Fruit fly (Drosophila melanogaster) whole organism, embryonic: ENCODE results near the gene Hip1.
A peak's percentile ranks its signal among the peaks of the same experiment; 100 is the strongest.

Experiments
- CG10209 ChIP-seq: fragments of 200-800 bp; sonication (Bioruptor generic); optimal IDR thresholded peaks from 3 replicates; lab custom pipeline; 2017; ENCODE audit warnings: missing biosample characterization, mild to moderate bottlenecking, missing genetic modification characterization, missing genetic modification reagents
- CG10274 ChIP-seq: fragments of 200-800 bp; sonication (Bioruptor generic); optimal IDR thresholded peaks from 3 replicates; lab custom pipeline; 2017; ENCODE audit warnings: missing biosample characterization, mild to moderate bottlenecking, missing genetic modification characterization
- CG13296 ChIP-seq: fragments of 200-800 bp; sonication (Bioruptor generic); optimal IDR thresholded peaks from 3 replicates; lab custom pipeline; 2018; ENCODE audit warnings: missing biosample characterization, mild to moderate bottlenecking, missing genetic modification characterization
- CG13894 ChIP-seq: fragments of 200-800 bp; sonication (Bioruptor generic); optimal IDR thresholded peaks from 3 replicates; lab custom pipeline; 2018; ENCODE audit warnings: missing biosample characterization, mild to moderate bottlenecking, missing genetic modification characterization, moderate library complexity
- CG14667 ChIP-seq: fragments of 200-800 bp; sonication (Bioruptor generic); IDR thresholded peaks from 2 replicates; pipeline ENCODE4 v1.3.6; 2022; ENCODE audit warnings: missing biosample characterization, missing genetic modification characterization
- CG14710 ChIP-seq: fragments of 200-800 bp; sonication (Bioruptor generic); optimal IDR thresholded peaks from 3 replicates; lab custom pipeline; 2019; ENCODE audit warnings: missing biosample characterization, mild to moderate bottlenecking, missing genetic modification characterization, moderate library complexity
- CG15011 ChIP-seq: fragments of 200-800 bp; sonication (Bioruptor generic); optimal IDR thresholded peaks from 3 replicates; lab custom pipeline; 2018; ENCODE audit warnings: missing biosample characterization, mild to moderate bottlenecking, missing genetic modification characterization
- CG15073 ChIP-seq: fragments of 200-800 bp; sonication (Bioruptor generic); optimal IDR thresholded peaks from 2 replicates; lab custom pipeline; 2016; ENCODE audit warnings: missing biosample characterization, missing genetic modification characterization
- CG15514 ChIP-seq: fragments of 200-800 bp; sonication (Bioruptor generic); optimal IDR thresholded peaks from 3 replicates; lab custom pipeline; 2017; ENCODE audit warnings: missing biosample characterization, missing genetic modification characterization, mild to moderate bottlenecking, moderate library complexity, missing genetic modification reagents
- CG16863 ChIP-seq: fragments of 200-800 bp; sonication (Bioruptor generic); optimal IDR thresholded peaks from 3 replicates; lab custom pipeline; 2016; ENCODE audit warnings: missing biosample characterization, missing genetic modification characterization
- CG17359 ChIP-seq: fragments of 200-800 bp; sonication (Bioruptor generic); optimal IDR thresholded peaks from 3 replicates; lab custom pipeline; 2018; ENCODE audit warnings: missing biosample characterization, mild to moderate bottlenecking, missing genetic modification characterization, moderate library complexity
- CG17385 ChIP-seq: fragments of 200-800 bp; sonication (Bioruptor generic); optimal IDR thresholded peaks from 3 replicates; lab custom pipeline; 2018; ENCODE audit warnings: missing biosample characterization, mild to moderate bottlenecking, missing genetic modification characterization
- CG2875 ChIP-seq: fragments of 200-800 bp; sonication (Bioruptor generic); optimal IDR thresholded peaks from 2 replicates; lab custom pipeline; 2017; ENCODE audit warnings: missing biosample characterization, mild to moderate bottlenecking, missing genetic modification characterization, missing genetic modification reagents
- CG2889 ChIP-seq: fragments of 200-800 bp; sonication (Bioruptor generic); IDR thresholded peaks from 3 replicates; pipeline ENCODE4 v1.3.6; 2022; ENCODE audit warnings: missing biosample characterization, missing genetic modification characterization
- CG3407 ChIP-seq: fragments of 200-800 bp; sonication (Bioruptor generic); optimal IDR thresholded peaks from 2 replicates; lab custom pipeline; 2018; ENCODE audit warnings: missing biosample characterization, mild to moderate bottlenecking, missing genetic modification characterization
- CG4328 ChIP-seq: fragments of 200-800 bp; sonication (Bioruptor generic); optimal IDR thresholded peaks from 3 replicates; lab custom pipeline; 2017; ENCODE audit warnings: missing biosample characterization, missing genetic modification reagents, missing genetic modification characterization
- CG7556 ChIP-seq: fragments of 200-800 bp; sonication (Bioruptor generic); optimal IDR thresholded peaks from 2 replicates; lab custom pipeline; 2017; ENCODE audit warnings: missing biosample characterization, mild to moderate bottlenecking, missing genetic modification characterization
- CG7839 ChIP-seq: fragments of 200-800 bp; sonication (Bioruptor generic); optimal IDR thresholded peaks from 3 replicates; lab custom pipeline; 2018; ENCODE audit warnings: missing biosample characterization, mild to moderate bottlenecking, missing genetic modification characterization, moderate library complexity
- CG8924 ChIP-seq: fragments of 200-800 bp; optimal IDR thresholded peaks from 3 replicates; lab custom pipeline; 2019; ENCODE audit warnings: missing biosample characterization, mild to moderate bottlenecking, missing genetic modification characterization, moderate library complexity
- CG9437 ChIP-seq: fragments of 200-800 bp; sonication (Bioruptor generic); optimal IDR thresholded peaks from 2 replicates; lab custom pipeline; 2018; ENCODE audit warnings: missing biosample characterization, mild to moderate bottlenecking, missing genetic modification characterization
- CG9932 ChIP-seq: fragments of 200-800 bp; sonication (Bioruptor generic); IDR thresholded peaks from 2 replicates; pipeline ENCODE4 v1.3.6; 2022; ENCODE audit warnings: missing biosample characterization, missing genetic modification characterization
- D19A ChIP-seq: fragments of 200-800 bp; optimal IDR thresholded peaks from 3 replicates; lab custom pipeline; 2019; ENCODE audit warnings: missing biosample characterization, mild to moderate bottlenecking, missing genetic modification characterization, moderate library complexity
- Eip74EF ChIP-seq, 2 experiments: fragments of 200-800 bp in 1 of 2; fragments of >200 bp in 1 of 2; sonication (Bioruptor generic) in 1 of 2; optimal IDR thresholded peaks; 2 replicates each; lab custom pipeline; 2017 to 2019; ENCODE audit warnings: missing biosample characterization in 2 of 2, missing genetic modification characterization in 2 of 2, mild to moderate bottlenecking in 1 of 2, moderate library complexity in 1 of 2
- Hr3 ChIP-seq: fragments of 200-800 bp; sonication (Bioruptor generic); optimal IDR thresholded peaks from 3 replicates; lab custom pipeline; 2016; ENCODE audit warnings: missing biosample characterization, missing genetic modification characterization
- Lhr ChIP-seq: fragments of 200-800 bp; sonication (Bioruptor generic); optimal IDR thresholded peaks from 3 replicates; lab custom pipeline; 2017; ENCODE audit warnings: mild to moderate bottlenecking, missing biosample characterization, missing genetic modification reagents, missing genetic modification characterization
- Meics ChIP-seq: fragments of 200-800 bp; sonication (Bioruptor generic); optimal IDR thresholded peaks from 2 replicates; lab custom pipeline; 2017; ENCODE audit warnings: missing biosample characterization, mild to moderate bottlenecking, missing genetic modification characterization
- Opbp ChIP-seq: fragments of 200-800 bp; sonication (Bioruptor generic); IDR thresholded peaks from 3 replicates; pipeline ENCODE4 v1.3.6; 2022; ENCODE audit warnings: missing biosample characterization, missing genetic modification characterization; ENCODE audit not compliant: partially characterized antibody
- PHDP ChIP-seq: fragments of 200-800 bp; sonication (Bioruptor generic); optimal IDR thresholded peaks from 3 replicates; lab custom pipeline; 2018; ENCODE audit warnings: missing biosample characterization, mild to moderate bottlenecking, missing genetic modification characterization, moderate library complexity
- Pdp1 ChIP-seq, 2 experiments: fragments of 200-800 bp; sonication (Bioruptor generic); optimal IDR thresholded peaks; 3 replicates each; lab custom pipeline; 2016; ENCODE audit warnings: missing biosample characterization in 2 of 2, missing genetic modification characterization in 2 of 2, mild to moderate bottlenecking in 1 of 2, moderate library complexity in 1 of 2
- Xbp1 ChIP-seq: fragments of 200-800 bp; sonication (Bioruptor generic); optimal IDR thresholded peaks from 3 replicates; lab custom pipeline; 2016; ENCODE audit warnings: missing biosample characterization, mild to moderate bottlenecking, missing genetic modification characterization
- btn ChIP-seq: fragments of 200-800 bp; sonication (Bioruptor generic); optimal IDR thresholded peaks from 2 replicates; lab custom pipeline; 2016; ENCODE audit warnings: missing biosample characterization, missing genetic modification characterization
- caup ChIP-seq: fragments of 200-800 bp; sonication (Bioruptor generic); optimal IDR thresholded peaks from 3 replicates; lab custom pipeline; 2017; ENCODE audit warnings: missing biosample characterization, mild to moderate bottlenecking, missing genetic modification characterization, moderate library complexity; ENCODE audit not compliant: severe bottlenecking
- corto ChIP-seq: fragments of 200-800 bp; sonication (Bioruptor generic); optimal IDR thresholded peaks from 2 replicates; lab custom pipeline; 2016; ENCODE audit warnings: missing biosample characterization, mild to moderate bottlenecking, missing genetic modification characterization, moderate library complexity
- cwo ChIP-seq: fragments of 200-800 bp; sonication (Bioruptor generic); optimal IDR thresholded peaks from 3 replicates; lab custom pipeline; 2017; ENCODE audit warnings: missing biosample characterization, missing genetic modification characterization, mild to moderate bottlenecking, moderate library complexity, missing genetic modification reagents
- gsb-n ChIP-seq: fragments of 200-800 bp; sonication (Bioruptor generic); optimal IDR thresholded peaks from 3 replicates; lab custom pipeline; 2018; ENCODE audit warnings: missing biosample characterization, mild to moderate bottlenecking, missing genetic modification characterization
- knrl ChIP-seq: fragments of 200-800 bp; sonication (Bioruptor generic); IDR thresholded peaks from 3 replicates; pipeline ENCODE4 v1.3.6; 2022; ENCODE audit warnings: missing biosample characterization, missing genetic modification characterization; ENCODE audit not compliant: partially characterized antibody
- lmd ChIP-seq: fragments of 200-800 bp; sonication (Bioruptor generic); IDR thresholded peaks from 2 replicates; pipeline ENCODE4 v1.3.6; 2022; ENCODE audit warnings: missing biosample characterization, missing genetic modification characterization
- nmo ChIP-seq: fragments of 200-800 bp; sonication (Bioruptor generic); optimal IDR thresholded peaks from 2 replicates; lab custom pipeline; 2018; ENCODE audit warnings: missing biosample characterization, mild to moderate bottlenecking, missing genetic modification characterization, moderate library complexity
- pho ChIP-seq: fragments of 200-800 bp; sonication (Bioruptor generic); optimal IDR thresholded peaks from 2 replicates; lab custom pipeline; 2016; ENCODE audit warnings: missing biosample characterization, missing genetic modification characterization
- pum ChIP-seq: fragments of 200-800 bp; sonication (Bioruptor generic); optimal IDR thresholded peaks from 2 replicates; lab custom pipeline; 2016; ENCODE audit warnings: missing biosample characterization, missing genetic modification characterization
- ro ChIP-seq: fragments of 200-800 bp; sonication (Bioruptor generic); IDR thresholded peaks from 2 replicates; pipeline ENCODE4 v1.3.6; 2022; ENCODE audit warnings: missing biosample characterization, missing genetic modification characterization
- seq ChIP-seq: fragments of 200-800 bp; sonication (Bioruptor generic); IDR thresholded peaks from 2 replicates; pipeline ENCODE4 v1.3.6; 2022; ENCODE audit warnings: missing biosample characterization, missing genetic modification characterization
- tgo ChIP-seq: fragments of 200-800 bp; sonication (Bioruptor generic); IDR thresholded peaks from 3 replicates; pipeline ENCODE4 v1.3.6; 2022; ENCODE audit warnings: missing biosample characterization, missing genetic modification characterization
- trem ChIP-seq: fragments of 200-800 bp; optimal IDR thresholded peaks from 3 replicates; lab custom pipeline; 2019; ENCODE audit warnings: missing biosample characterization, mild to moderate bottlenecking, missing genetic modification characterization, moderate library complexity
- trh ChIP-seq: fragments of 200-800 bp; sonication (Bioruptor generic); optimal IDR thresholded peaks from 2 replicates; lab custom pipeline; 2016; ENCODE audit warnings: missing biosample characterization, missing genetic modification characterization
- unpg ChIP-seq: fragments of 200-800 bp; sonication (Bioruptor generic); optimal IDR thresholded peaks from 3 replicates; lab custom pipeline; 2018; ENCODE audit warnings: missing biosample characterization, mild to moderate bottlenecking, missing genetic modification characterization, moderate library complexity
- wdn ChIP-seq: fragments of 200-800 bp; sonication (Bioruptor generic); IDR thresholded peaks from 2 replicates; pipeline ENCODE4 v1.3.6; 2022; ENCODE audit warnings: missing biosample characterization, missing genetic modification characterization
- wor ChIP-seq: fragments of 200-800 bp; sonication (Bioruptor generic); IDR thresholded peaks from 2 replicates; pipeline ENCODE4 v1.3.6; 2022; ENCODE audit warnings: missing biosample characterization, missing genetic modification characterization

The Hip1 gene

dm6 chr3L:12792933-12793448, 19.6 kb upstream of the Hip1 start (continued):
- TF ChIP-seq CG3407 (GFP tag; lab: Kevin White, UChicago) (peak; percentile 31), CG7556 (GFP tag; lab: Kevin White, UChicago) (peak; percentile 79), trh (no peak), CG15514 (GFP tag; lab: Kevin White, UChicago) (peak; percentile 6), Eip74EF (GFP tag; optimal IDR thresholded peaks at IDR 0.05; lab: Kevin White, UChicago) (peak in 1 of 2 experiments; percentile 61), D19A (tag; lab: Kevin White, UChicago) (peak; percentile 62), pum (peak; percentile 51), CG8924 (tag; lab: Kevin White, UChicago) (peak; percentile 75), CG9932 (GFP tag; lab: Robert Waterston, UW) (peak; percentile 71), CG16863 (GFP tag; lab: Kevin White, UChicago) (no peak), CG14710 (tag; lab: Kevin White, UChicago) (peak; percentile 47), gsb-n (tag; lab: Kevin White, UChicago) (peak; percentile 40), pho (GFP tag; lab: Kevin White, UChicago) (peak; percentile 18), CG17359 (tag; lab: Kevin White, UChicago) (peak; percentile 69), CG2889 (GFP tag; lab: Robert Waterston, UW) (no peak), CG7839 (tag; lab: Kevin White, UChicago) (peak; percentile 78), CG14667 (GFP tag; lab: Robert Waterston, UW) (peak; percentile 9; the same call in 1 of the 2 replicates), corto (GFP tag; lab: Kevin White, UChicago) (peak; percentile 55), nmo (GFP tag; lab: Kevin White, UChicago) (peak; percentile 7), trem (tag; lab: Kevin White, UChicago) (peak; percentile 64), CG2875 (GFP tag; lab: Kevin White, UChicago) (peak; percentile 9), CG10274 (GFP tag; lab: Kevin White, UChicago) (peak; percentile 1), cwo (GFP tag; lab: Kevin White, UChicago) (peak; percentile 66), Pdp1 (GFP tag; optimal IDR thresholded peaks at IDR 0.05; lab: Kevin White, UChicago) (peak; percentile 14 to 62), CG15073 (peak; percentile 42), wdn (0 out of 2 replicates have a peak, but pooled peaks have one; percentile 9), CG9437 (GFP tag; lab: Kevin White, UChicago) (peak; percentile 52), knrl (GFP tag; lab: Robert Waterston, UW) (no peak), Hr3 (peak; percentile 54), CG15011 (peak; percentile 15), seq (GFP tag; lab: Robert Waterston, UW) (no peak), Meics (GFP tag; lab: Kevin White, UChicago) (peak; percentile 79), Opbp (GFP tag; lab: Robert Waterston, UW) (no peak), unpg (GFP tag; lab: Kevin White, UChicago) (peak; percentile 77), lmd (GFP tag; lab: Robert Waterston, UW) (peak; percentile 64; the same call in 1 of the 2 replicates), CG17385 (peak; percentile 53), CG4328 (GFP tag; lab: Kevin White, UChicago) (no peak), CG10209 (GFP tag; lab: Kevin White, UChicago) (peak; percentile 40), btn (GFP tag; lab: Kevin White, UChicago) (no peak), CG13296 (peak; percentile 75), ro (GFP tag; lab: Robert Waterston, UW) (no peak), Xbp1 (GFP tag; lab: Kevin White, UChicago) (peak; percentile 17), caup (GFP tag; lab: Kevin White, UChicago) (peak; percentile 44), CG13894 (peak; percentile 56), PHDP (tag; lab: Kevin White, UChicago) (peak; percentile 79), Lhr (GFP tag; lab: Kevin White, UChicago) (no peak), tgo (peak; percentile 21; the same call in 1 of the 3 replicates), wor (GFP tag; lab: Robert Waterston, UW) (0 out of 2 replicates have a peak, but pooled peaks have one; percentile 28)
